Worm (Caenorhabditis elegans): ENCODE measurements around the gene T07F8.1.

DNA sequence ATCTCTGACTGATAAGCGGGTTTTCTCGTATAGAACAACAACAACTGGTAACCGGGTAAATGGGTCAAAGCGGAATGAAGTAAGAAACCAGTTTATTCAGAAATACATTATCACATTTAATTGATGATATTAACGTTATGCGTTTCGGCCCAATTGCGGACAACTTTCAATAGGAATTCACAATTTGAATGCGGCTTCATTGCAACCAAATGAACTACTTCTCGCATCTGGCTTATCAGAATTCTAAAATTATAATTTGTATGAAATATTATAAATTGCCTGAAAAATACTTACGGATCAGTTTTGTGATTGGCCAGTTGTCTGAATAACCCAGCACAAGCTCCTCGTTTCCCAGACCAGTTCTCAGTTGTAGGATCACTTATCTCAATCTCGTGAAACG is 20.5 kb downstream of the T07F8.1 start, which contains the start of gene col-36:
- TF ChIP-seq him-1 (tag; optimal IDR thresholded peaks at IDR 0.05) (no peak), dao-5 (tag; optimal IDR thresholded peaks at IDR 0.05) (no peak), W03F9.2 (tag; optimal IDR thresholded peaks at IDR 0.05) (no peak)
